Worm (Caenorhabditis elegans) whole organism, L3 larva: ENCODE data around the gene his-42.
"Not testable (repeated sequence)": the region's sequence is repeated elsewhere in the genome, so short reads cannot be mapped to it uniquely, and the experiment has no call there.

ENCODE experiments used
- elt-1 ChIP-seq: fragments of 150-350 bp; optimal IDR thresholded peaks from 2 replicates; lab custom pipeline; 2014; ENCODE audit warnings: missing biosample characterization, missing genetic modification characterization
- fkh-10 ChIP-seq: sonication (generic microtip); optimal IDR thresholded peaks from 2 replicates; lab custom pipeline; 2017; ENCODE audit warnings: missing biosample characterization, missing genetic modification reagents, missing genetic modification characterization
- jun-1 ChIP-seq: fragments of 150-350 bp; optimal IDR thresholded peaks from 2 replicates; lab custom pipeline; 2014; ENCODE audit warnings: missing biosample characterization, missing genetic modification reagents, missing genetic modification characterization
- nhr-12 ChIP-seq: fragments of 150-350 bp; optimal IDR thresholded peaks from 2 replicates; lab custom pipeline; 2014; ENCODE audit warnings: missing biosample characterization, missing genetic modification characterization
- nhr-23 ChIP-seq: fragments of 150-350 bp; optimal IDR thresholded peaks from 2 replicates; lab custom pipeline; 2014; ENCODE audit warnings: missing biosample characterization, missing genetic modification reagents, missing genetic modification characterization
- nhr-237 ChIP-seq: fragments of 150-350 bp; optimal IDR thresholded peaks from 2 replicates; lab custom pipeline; 2014; ENCODE audit warnings: missing biosample characterization, missing genetic modification characterization
- nhr-25 ChIP-seq: sonication (generic microtip); optimal IDR thresholded peaks from 2 replicates; lab custom pipeline; 2017; ENCODE audit warnings: missing biosample characterization, missing genetic modification characterization
- nhr-76 ChIP-seq: fragments of 150-350 bp; sonication (generic microtip); optimal IDR thresholded peaks from 5 replicates; lab custom pipeline; 2014; ENCODE audit warnings: missing biosample characterization, missing genetic modification characterization
- pqm-1 ChIP-seq: fragments of 150-350 bp; optimal IDR thresholded peaks from 2 replicates; lab custom pipeline; 2017; ENCODE audit warnings: missing biosample characterization, missing genetic modification characterization, inconsistent platforms
- snpc-4 ChIP-seq: fragments of 150-350 bp; optimal IDR thresholded peaks from 2 replicates; lab custom pipeline; 2014; ENCODE audit warnings: missing biosample characterization, missing genetic modification characterization
- zag-1 ChIP-seq: fragments of 150-350 bp; optimal IDR thresholded peaks from 2 replicates; lab custom pipeline; 2014; ENCODE audit warnings: missing biosample characterization, missing genetic modification characterization
- ztf-11 ChIP-seq: fragments of 150-350 bp; optimal IDR thresholded peaks from 2 replicates; lab custom pipeline; 2014; ENCODE audit warnings: missing biosample characterization, missing genetic modification characterization
- ztf-4 ChIP-seq: fragments of 150-350 bp; optimal IDR thresholded peaks from 2 replicates; lab custom pipeline; 2014; ENCODE audit warnings: missing biosample characterization, missing genetic modification characterization

ce11 chrII:13835724-13836307 is 7.3 kb upstream of the his-42 start, which contains the start of gene ins-37:
- not testable (repeated sequence) for TF ChIP-seq zag-1 (tag; lab: Kevin White, UChicago); nhr-237 (tag; lab: Kevin White, UChicago); ztf-4 (tag; lab: Kevin White, UChicago); ztf-11 (tag; lab: Kevin White, UChicago); nhr-25 (tag; lab: Kevin White, UChicago); fkh-10 (GFP tag; lab: Kevin White, UChicago); jun-1 (tag; lab: Kevin White, UChicago); nhr-23 (tag; lab: Kevin White, UChicago); nhr-76 (tag; lab: Kevin White, UChicago); pqm-1; elt-1 (tag; lab: Kevin White, UChicago); snpc-4 (tag; lab: Kevin White, UChicago); nhr-12 (tag; lab: Kevin White, UChicago)
